Worm (Caenorhabditis elegans) whole organism, L2 larva: ENCODE data around the gene srw-109.

Source experiments
- alr-1 ChIP-seq: fragments of 150-350 bp; optimal IDR thresholded peaks from 2 replicates; lab custom pipeline; 2014; ENCODE audit warnings: missing biosample characterization, missing genetic modification characterization
- aly-2 ChIP-seq: fragments of 150-350 bp; optimal IDR thresholded peaks from 2 replicates; lab custom pipeline; 2014; ENCODE audit warnings: missing biosample characterization, missing genetic modification characterization
- dmd-4 ChIP-seq: sonication (generic microtip); optimal IDR thresholded peaks from 2 replicates; lab custom pipeline; 2017; ENCODE audit warnings: missing biosample characterization, missing genetic modification characterization
- egl-27 ChIP-seq: sonication (generic microtip); optimal IDR thresholded peaks from 3 replicates; lab custom pipeline; 2017; ENCODE audit warnings: missing biosample characterization, missing genetic modification reagents, missing genetic modification characterization
- elt-3 ChIP-seq: sonication (generic microtip); optimal IDR thresholded peaks from 2 replicates; lab custom pipeline; 2017; ENCODE audit warnings: missing biosample characterization, missing genetic modification characterization
- fos-1 ChIP-seq: fragments of 150-350 bp; optimal IDR thresholded peaks from 2 replicates; lab custom pipeline; 2014; ENCODE audit warnings: missing biosample characterization, missing genetic modification characterization
- ztf-4 ChIP-seq: fragments of 150-350 bp; optimal IDR thresholded peaks from 2 replicates; lab custom pipeline; 2014; ENCODE audit warnings: missing biosample characterization, missing genetic modification characterization

- TF ChIP-seq egl-27 (tag; lab: Kevin White, UChicago) = no peak
- no peak for TF ChIP-seq ztf-4 (tag; lab: Kevin White, UChicago)
- no peak for TF ChIP-seq fos-1
- no peak for TF ChIP-seq aly-2 (tag; lab: Kevin White, UChicago)
- no peak for TF ChIP-seq elt-3 (tag; lab: Kevin White, UChicago)
- no peak for TF ChIP-seq dmd-4 (tag; lab: Kevin White, UChicago)
- no peak for TF ChIP-seq alr-1
Observed at ce11 chrV:624922-625321, 16.2 kb upstream of the srw-109 start, which contains the start of gene srt-17.
